Fruit fly (Drosophila melanogaster) whole organism, embryonic: ENCODE data around the gene CG15263.

Experiments used
- Atf6 ChIP-seq: fragments of 200-800 bp; sonication (Bioruptor generic); IDR thresholded peaks from 2 replicates; pipeline ENCODE4 v1.3.6; 2022; ENCODE audit warnings: missing biosample characterization, missing genetic modification characterization
- Bdp1 ChIP-seq: fragments of 200-800 bp; sonication (Bioruptor generic); optimal IDR thresholded peaks from 3 replicates; lab custom pipeline; 2016; ENCODE audit warnings: missing biosample characterization, missing genetic modification characterization
- CG11696 ChIP-seq: fragments of 200-800 bp; sonication (Bioruptor generic); IDR thresholded peaks from 2 replicates; pipeline ENCODE4 v1.3.6; 2022; ENCODE audit warnings: missing biosample characterization, missing genetic modification characterization
- CG12071 ChIP-seq: fragments of 200-800 bp; sonication (Bioruptor generic); optimal IDR thresholded peaks from 3 replicates; lab custom pipeline; 2018; ENCODE audit warnings: missing biosample characterization, mild to moderate bottlenecking, missing genetic modification characterization
- CG12659 ChIP-seq: fragments of 200-800 bp; sonication (Bioruptor generic); optimal IDR thresholded peaks from 3 replicates; lab custom pipeline; 2017; ENCODE audit warnings: mild to moderate bottlenecking, missing biosample characterization, missing genetic modification reagents, missing genetic modification characterization
- CG14050 ChIP-seq: fragments of 200-800 bp; sonication (Bioruptor generic); IDR thresholded peaks from 3 replicates; pipeline ENCODE4 v1.3.6; 2022; ENCODE audit warnings: missing biosample characterization, missing genetic modification characterization
- CG14710 ChIP-seq: fragments of 200-800 bp; sonication (Bioruptor generic); optimal IDR thresholded peaks from 3 replicates; lab custom pipeline; 2019; ENCODE audit warnings: missing biosample characterization, mild to moderate bottlenecking, missing genetic modification characterization, moderate library complexity
- CG15514 ChIP-seq: fragments of 200-800 bp; sonication (Bioruptor generic); optimal IDR thresholded peaks from 3 replicates; lab custom pipeline; 2017; ENCODE audit warnings: missing biosample characterization, missing genetic modification characterization, mild to moderate bottlenecking, moderate library complexity, missing genetic modification reagents
- CG17328 ChIP-seq: fragments of 200-800 bp; sonication (Bioruptor generic); IDR thresholded peaks from 2 replicates; pipeline ENCODE4 v1.3.6; 2022; ENCODE audit warnings: missing biosample characterization, missing genetic modification characterization
- CG17829 ChIP-seq: fragments of 200-800 bp; optimal IDR thresholded peaks from 2 replicates; lab custom pipeline; 2019; ENCODE audit warnings: missing biosample characterization, mild to moderate bottlenecking, missing genetic modification characterization, moderate library complexity
- CG2889 ChIP-seq: fragments of 200-800 bp; sonication (Bioruptor generic); IDR thresholded peaks from 3 replicates; pipeline ENCODE4 v1.3.6; 2022; ENCODE audit warnings: missing biosample characterization, missing genetic modification characterization
- CG31224 ChIP-seq: fragments of 200-800 bp; sonication (Bioruptor generic); IDR thresholded peaks from 2 replicates; pipeline ENCODE4 v1.3.6; 2022; ENCODE audit warnings: missing biosample characterization, missing genetic modification characterization
- CG3726 ChIP-seq: fragments of 200-800 bp; sonication (Bioruptor generic); IDR thresholded peaks from 3 replicates; pipeline ENCODE4, ENCODE4 v1.3.6; 2022; ENCODE audit warnings: missing biosample characterization, missing genetic modification characterization
- CG4404 ChIP-seq: fragments of 200-800 bp; sonication (Bioruptor generic); IDR thresholded peaks from 2 replicates; pipeline ENCODE4 v1.3.6; 2022; ENCODE audit warnings: missing biosample characterization, missing genetic modification characterization
- CG6272 ChIP-seq: fragments of 200-800 bp; sonication (Bioruptor generic); IDR thresholded peaks from 2 replicates; pipeline ENCODE4 v1.3.6; 2022; ENCODE audit warnings: missing biosample characterization, missing genetic modification characterization
- CG6689 ChIP-seq: fragments of 200-800 bp; sonication (Bioruptor generic); IDR thresholded peaks from 2 replicates; pipeline ENCODE4 v1.3.6; 2022; ENCODE audit warnings: missing biosample characterization, missing genetic modification characterization
- CG6791 ChIP-seq: fragments of 200-800 bp; sonication (Bioruptor generic); IDR thresholded peaks from 3 replicates; pipeline ENCODE4 v1.3.6; 2022; ENCODE audit warnings: missing biosample characterization, missing genetic modification characterization; ENCODE audit not compliant: partially characterized antibody
- CG9876 ChIP-seq: fragments of 200-800 bp; sonication (Bioruptor generic); optimal IDR thresholded peaks from 2 replicates; lab custom pipeline; 2016; ENCODE audit warnings: missing biosample characterization, missing genetic modification characterization
- CHES-1-like ChIP-seq: fragments of 200-800 bp; sonication (Bioruptor generic); optimal IDR thresholded peaks from 2 replicates; lab custom pipeline; 2016; ENCODE audit warnings: missing biosample characterization, missing genetic modification characterization
- Camta ChIP-seq: fragments of 200-800 bp; sonication (Bioruptor generic); optimal IDR thresholded peaks from 2 replicates; lab custom pipeline; 2016; ENCODE audit warnings: missing biosample characterization, missing genetic modification characterization
- D19B ChIP-seq: fragments of 200-800 bp; sonication (Bioruptor generic); optimal IDR thresholded peaks from 2 replicates; lab custom pipeline; 2017; ENCODE audit warnings: missing biosample characterization, mild to moderate bottlenecking, missing genetic modification characterization
- Dip3 ChIP-seq: fragments of 200-800 bp; sonication (Bioruptor generic); optimal IDR thresholded peaks from 3 replicates; lab custom pipeline; 2016; ENCODE audit warnings: missing biosample characterization, missing genetic modification characterization
- Elba2 ChIP-seq: fragments of 200-800 bp; sonication (Bioruptor generic); optimal IDR thresholded peaks from 3 replicates; lab custom pipeline; 2016; ENCODE audit warnings: missing biosample characterization, missing genetic modification characterization
- Fer1 ChIP-seq: fragments of 200-800 bp; sonication (Bioruptor generic); optimal IDR thresholded peaks from 2 replicates; lab custom pipeline; 2017; ENCODE audit warnings: missing biosample characterization, mild to moderate bottlenecking, missing genetic modification characterization
- Fer2 ChIP-seq: fragments of 200-800 bp; sonication (Bioruptor generic); optimal IDR thresholded peaks from 2 replicates; lab custom pipeline; 2018; ENCODE audit warnings: missing biosample characterization, mild to moderate bottlenecking, missing genetic modification characterization, moderate library complexity
- H2.0 ChIP-seq: fragments of 200-800 bp; sonication (Bioruptor generic); IDR thresholded peaks from 2 replicates; pipeline ENCODE4 v1.3.6; 2022; ENCODE audit warnings: missing biosample characterization, missing genetic modification characterization
- HLH3B ChIP-seq: fragments of 200-800 bp; sonication (Bioruptor generic); IDR thresholded peaks from 2 replicates; pipeline ENCODE4 v1.3.6; 2022; ENCODE audit warnings: missing biosample characterization, missing genetic modification characterization
- Kr ChIP-seq: fragments of 200-800 bp; sonication (Bioruptor generic); optimal IDR thresholded peaks from 2 replicates; lab custom pipeline; 2017; ENCODE audit warnings: missing biosample characterization, mild to moderate bottlenecking, missing genetic modification characterization
- MTF-1 ChIP-seq: fragments of 200-800 bp; sonication (Bioruptor generic); optimal IDR thresholded peaks from 2 replicates; lab custom pipeline; 2018; ENCODE audit warnings: missing biosample characterization, mild to moderate bottlenecking, missing genetic modification characterization, borderline replicate concordance
- NFAT ChIP-seq: fragments of 200-800 bp; sonication (Bioruptor generic); IDR thresholded peaks from 2 replicates; pipeline ENCODE4 v1.3.6; 2022; ENCODE audit warnings: missing biosample characterization, missing genetic modification characterization
- NK7.1 ChIP-seq: fragments of 200-800 bp; sonication (Bioruptor generic); optimal IDR thresholded peaks from 3 replicates; lab custom pipeline; 2016; ENCODE audit warnings: missing biosample characterization, missing genetic modification characterization
- Neu2 ChIP-seq: fragments of 200-800 bp; sonication (Bioruptor generic); optimal IDR thresholded peaks from 3 replicates; lab custom pipeline; 2016; ENCODE audit warnings: missing biosample characterization, missing genetic modification characterization, borderline replicate concordance
- Nf-YC ChIP-seq: fragments of 200-800 bp; optimal IDR thresholded peaks from 3 replicates; lab custom pipeline; 2019; ENCODE audit warnings: missing biosample characterization, mild to moderate bottlenecking, missing genetic modification characterization, moderate library complexity
- Oli ChIP-seq: fragments of 200-800 bp; sonication (Bioruptor generic); optimal IDR thresholded peaks from 2 replicates; lab custom pipeline; 2018; ENCODE audit warnings: missing biosample characterization, mild to moderate bottlenecking, missing genetic modification characterization, moderate library complexity
- Optix ChIP-seq: fragments of 200-800 bp; sonication (Bioruptor generic); IDR thresholded peaks from 3 replicates; pipeline ENCODE4 v1.3.6; 2022; ENCODE audit warnings: missing biosample characterization, missing genetic modification characterization
- aop ChIP-seq: fragments of 200-800 bp; sonication (Bioruptor generic); IDR thresholded peaks from 2 replicates; pipeline ENCODE4 v1.3.6; 2022; ENCODE audit warnings: missing biosample characterization, missing genetic modification characterization
- bab2 ChIP-seq: fragments of 200-800 bp; sonication (Bioruptor generic); optimal IDR thresholded peaks from 2 replicates; lab custom pipeline; 2016; ENCODE audit warnings: missing biosample characterization, missing genetic modification characterization
- cato ChIP-seq: fragments of 200-800 bp; sonication (Bioruptor generic); optimal IDR thresholded peaks from 2 replicates; lab custom pipeline; 2016; ENCODE audit warnings: missing biosample characterization, missing genetic modification characterization, borderline replicate concordance
- chif ChIP-seq, 2 experiments: fragments of 200-800 bp; sonication (Bioruptor generic); optimal IDR thresholded peaks; 3 replicates each; lab custom pipeline; 2016; ENCODE audit warnings: missing biosample characterization in 2 of 2, missing genetic modification characterization in 2 of 2
- crc ChIP-seq: fragments of 200-800 bp; sonication (Bioruptor generic); optimal IDR thresholded peaks from 2 replicates; lab custom pipeline; 2016; ENCODE audit warnings: missing biosample characterization, missing genetic modification characterization
- disco-r ChIP-seq: fragments of 200-800 bp; sonication (Bioruptor generic); optimal IDR thresholded peaks from 2 replicates; lab custom pipeline; 2016; ENCODE audit warnings: missing biosample characterization, missing genetic modification characterization
- dysf ChIP-seq: fragments of 200-800 bp; sonication (Bioruptor generic); IDR thresholded peaks from 3 replicates; pipeline ENCODE4 v1.3.6; 2022; ENCODE audit warnings: missing biosample characterization, missing genetic modification characterization
- emc ChIP-seq: fragments of 200-800 bp; sonication (Bioruptor generic); optimal IDR thresholded peaks from 2 replicates; lab custom pipeline; 2016; ENCODE audit warnings: missing biosample characterization, missing genetic modification characterization
- fd102C ChIP-seq: fragments of 200-800 bp; sonication (Bioruptor generic); optimal IDR thresholded peaks from 2 replicates; lab custom pipeline; 2018; ENCODE audit warnings: missing biosample characterization, mild to moderate bottlenecking, missing genetic modification characterization, moderate library complexity
- fd96Cb ChIP-seq: fragments of 200-800 bp; sonication (Bioruptor generic); optimal IDR thresholded peaks from 2 replicates; lab custom pipeline; 2018; ENCODE audit warnings: missing biosample characterization, mild to moderate bottlenecking, missing genetic modification characterization, moderate library complexity
- ftz-f1 ChIP-seq: fragments of 200-800 bp; sonication (Bioruptor generic); optimal IDR thresholded peaks from 2 replicates; lab custom pipeline; 2016; ENCODE audit warnings: missing biosample characterization, missing genetic modification characterization
- fu2 ChIP-seq: fragments of 200-800 bp; sonication (Bioruptor generic); optimal IDR thresholded peaks from 2 replicates; lab custom pipeline; 2016; ENCODE audit warnings: missing biosample characterization, missing genetic modification characterization
- nau ChIP-seq: fragments of 200-800 bp; sonication (Bioruptor generic); optimal IDR thresholded peaks from 3 replicates; lab custom pipeline; 2017; ENCODE audit warnings: missing biosample characterization, mild to moderate bottlenecking, missing genetic modification characterization, missing genetic modification reagents
- run ChIP-seq: fragments of 200-800 bp; sonication (Bioruptor generic); optimal IDR thresholded peaks from 3 replicates; lab custom pipeline; 2018; ENCODE audit warnings: missing biosample characterization, mild to moderate bottlenecking, missing genetic modification characterization
- tgo ChIP-seq: fragments of 200-800 bp; sonication (Bioruptor generic); IDR thresholded peaks from 3 replicates; pipeline ENCODE4 v1.3.6; 2022; ENCODE audit warnings: missing biosample characterization, missing genetic modification characterization
- wek ChIP-seq: fragments of 200-800 bp; sonication (Bioruptor generic); optimal IDR thresholded peaks from 3 replicates; lab custom pipeline; 2018; ENCODE audit warnings: missing biosample characterization, mild to moderate bottlenecking, missing genetic modification characterization, moderate library complexity

CG15263 gene

dm6 chr2L:15264483-15264987, 20.3 kb upstream of the CG15263 start, which contains the start of gene yuri (continued):
- no peak; the same call in 2 of the 3 replicates for TF ChIP-seq tgo (GFP tag; lab: Robert Waterston, UW)
- peak; percentile 44 for TF ChIP-seq CG17829 (tag; lab: Kevin White, UChicago)
- TF ChIP-seq fd96Cb (tag; lab: Kevin White, UChicago): no peak
- no peak for TF ChIP-seq nau (GFP tag; lab: Kevin White, UChicago)
- TF ChIP-seq NK7.1 (GFP tag; lab: Kevin White, UChicago): no peak
- TF ChIP-seq Camta (GFP tag; lab: Kevin White, UChicago): no peak
- no peak for TF ChIP-seq fd102C
- TF ChIP-seq aop (GFP tag; lab: Robert Waterston, UW): no peak
- no peak for TF ChIP-seq Oli (tag; lab: Kevin White, UChicago)
- TF ChIP-seq wek (GFP tag; lab: Kevin White, UChicago): no peak
- TF ChIP-seq CG14050 (GFP tag; lab: Robert Waterston, UW): no peak
- TF ChIP-seq H2.0 (GFP tag; lab: Robert Waterston, UW): no peak
- TF ChIP-seq disco-r (GFP tag; lab: Kevin White, UChicago): no peak
- no peak for TF ChIP-seq CG6272 (GFP tag; lab: Robert Waterston, UW)
- TF ChIP-seq CG4404 (GFP tag; lab: Robert Waterston, UW): no peak
- TF ChIP-seq CG17328 (GFP tag; lab: Robert Waterston, UW): no peak
- TF ChIP-seq CG2889: no peak
- TF ChIP-seq CG6689 (GFP tag; lab: Robert Waterston, UW): 0 out of 2 replicates have a peak, but pooled peaks have one; percentile 6
- TF ChIP-seq Elba2: peak; percentile 28
- no peak for TF ChIP-seq crc (GFP tag; lab: Kevin White, UChicago)
- no peak; the same call in 2 of the 3 replicates for TF ChIP-seq CG3726
- TF ChIP-seq emc (GFP tag; lab: Kevin White, UChicago): no peak
- peak; percentile 52; the same call in 1 of the 2 replicates for TF ChIP-seq NFAT (GFP tag; lab: Robert Waterston, UW)
- TF ChIP-seq CG11696 (GFP tag; lab: Robert Waterston, UW): 0 out of 2 replicates have a peak, but pooled peaks have one; percentile 38
- no peak for TF ChIP-seq Dip3
- peak; percentile 70; the same call in 1 of the 2 replicates for TF ChIP-seq Atf6 (GFP tag; lab: Robert Waterston, UW)
- TF ChIP-seq CG15514 (GFP tag; lab: Kevin White, UChicago): peak; percentile 32
- TF ChIP-seq Optix (GFP tag; lab: Robert Waterston, UW): no peak
- TF ChIP-seq run (tag; lab: Kevin White, UChicago): no peak
- peak; percentile 28 for TF ChIP-seq CG12659
- TF ChIP-seq Kr: no peak
- TF ChIP-seq Neu2 (GFP tag; lab: Kevin White, UChicago): no peak
- TF ChIP-seq ftz-f1: peak; percentile 62
- 0 out of 2 replicates have a peak, but pooled peaks have one; percentile 8 for TF ChIP-seq CG31224 (GFP tag; lab: Robert Waterston, UW)
- TF ChIP-seq Fer1 (GFP tag; lab: Kevin White, UChicago): peak; percentile 72
- TF ChIP-seq HLH3B: no peak
- TF ChIP-seq cato (GFP tag; lab: Kevin White, UChicago): no peak
- TF ChIP-seq Nf-YC: no peak
- peak; percentile 33 for TF ChIP-seq CG12071 (GFP tag; lab: Kevin White, UChicago)
- TF ChIP-seq fu2: no peak
- TF ChIP-seq CG6791: no peak; the same call in 2 of the 3 replicates
- TF ChIP-seq dysf (GFP tag; lab: Robert Waterston, UW): peak; percentile 41; the same call in 1 of the 3 replicates
- TF ChIP-seq chif (GFP tag; optimal IDR thresholded peaks at IDR 0.05; lab: Kevin White, UChicago): no peak
- peak; percentile 37 for TF ChIP-seq CHES-1-like
- TF ChIP-seq CG14710 (tag; lab: Kevin White, UChicago): no peak
- TF ChIP-seq CG9876 (GFP tag; lab: Kevin White, UChicago): no peak
- TF ChIP-seq Fer2 (tag; lab: Kevin White, UChicago): no peak
- TF ChIP-seq bab2 (GFP tag; lab: Kevin White, UChicago): no peak
- TF ChIP-seq D19B (GFP tag; lab: Kevin White, UChicago): no peak
- peak; percentile 77 for TF ChIP-seq MTF-1 (GFP tag; lab: Kevin White, UChicago)
- TF ChIP-seq Bdp1: no peak
